Worm (Caenorhabditis elegans) whole organism, L1 larva: ENCODE measurements around the gene C07A4.3.
A peak's percentile ranks its signal among the peaks of the same experiment; 100 is the strongest.

Experiments used
- C16A3.4 ChIP-seq: fragments of 150-350 bp; optimal IDR thresholded peaks from 2 replicates; lab custom pipeline; 2014; ENCODE audit warnings: missing biosample characterization, missing genetic modification characterization
- blmp-1 ChIP-seq: fragments of 150-350 bp; optimal IDR thresholded peaks from 2 replicates; lab custom pipeline; 2014; ENCODE audit warnings: missing biosample characterization, missing genetic modification characterization
- efl-1 ChIP-seq, 4 experiments: fragments of 150-350 bp; optimal IDR thresholded peaks in 3 of 4; peaks in 1 of 4; 1 replicate in 1 of 4; 2 replicates in 3 of 4; lab custom pipeline; 2014; ENCODE audit warnings: missing biosample characterization in 2 of 4, missing genetic modification characterization in 2 of 4, missing genetic modification reagents in 2 of 4
- egl-27 ChIP-seq, 2 experiments: fragments of 150-350 bp in 1 of 2; sonication (generic microtip); optimal IDR thresholded peaks; 3 replicates each; lab custom pipeline; 2017 to 2018; ENCODE audit warnings: missing biosample characterization in 2 of 2, missing genetic modification characterization in 2 of 2, missing genetic modification reagents in 2 of 2
- elt-3 ChIP-seq, 6 experiments: fragments of 150-350 bp in 1 of 6; sonication (generic microtip); optimal IDR thresholded peaks; 2 replicates each; lab custom pipeline; 2017 to 2018; ENCODE audit warnings: missing biosample characterization in 6 of 6, missing genetic modification characterization in 6 of 6, inconsistent platforms in 1 of 6
- ets-5 ChIP-seq: fragments of 200-800 bp; sonication (Bioruptor generic); IDR thresholded peaks from 2 replicates; pipeline ENCODE4 v1.3.6; 2022; ENCODE audit warnings: missing genetic modification characterization, missing compliant biosample characterization
- fkh-10 ChIP-seq: sonication (generic microtip); optimal IDR thresholded peaks from 2 replicates; lab custom pipeline; 2017; ENCODE audit warnings: missing biosample characterization, missing genetic modification reagents, missing genetic modification characterization
- fkh-8 ChIP-seq: sonication (generic microtip); optimal IDR thresholded peaks from 2 replicates; lab custom pipeline; 2016; ENCODE audit warnings: mild to moderate bottlenecking, missing genetic modification characterization, missing compliant biosample characterization
- fos-1 ChIP-seq: fragments of 150-350 bp; optimal IDR thresholded peaks from 2 replicates; lab custom pipeline; 2014; ENCODE audit warnings: missing biosample characterization, missing genetic modification characterization
- grh-1 ChIP-seq: fragments of 200-800 bp; sonication (Bioruptor generic); IDR thresholded peaks from 2 replicates; pipeline ENCODE4 v1.3.6; 2022; ENCODE audit warnings: missing genetic modification reagents, missing genetic modification characterization, missing compliant biosample characterization
- hlh-17 ChIP-seq: fragments of 200-800 bp; sonication (Bioruptor generic); optimal IDR thresholded peaks from 2 replicates; lab custom pipeline; 2018; ENCODE audit warnings: missing genetic modification characterization, mild to moderate bottlenecking, missing compliant biosample characterization, moderate library complexity, borderline replicate concordance
- hlh-4 ChIP-seq: sonication (generic microtip); optimal IDR thresholded peaks from 2 replicates; lab custom pipeline; 2016; ENCODE audit warnings: mild to moderate bottlenecking, missing genetic modification characterization, missing compliant biosample characterization
- jun-1 ChIP-seq: fragments of 150-350 bp; optimal IDR thresholded peaks from 2 replicates; lab custom pipeline; 2014; ENCODE audit warnings: missing biosample characterization, missing genetic modification reagents, missing genetic modification characterization
- lin-13 ChIP-seq: fragments of 150-350 bp; optimal IDR thresholded peaks from 2 replicates; lab custom pipeline; 2014; ENCODE audit warnings: missing biosample characterization, missing genetic modification reagents, missing genetic modification characterization
- lin-14 ChIP-seq: fragments of 200-800 bp; sonication (Bioruptor generic); optimal IDR thresholded peaks from 2 replicates; lab custom pipeline; 2018; ENCODE audit warnings: mild to moderate bottlenecking, missing genetic modification characterization, moderate library complexity, missing compliant biosample characterization
- lin-15B ChIP-seq: fragments of 150-350 bp; sonication (generic microtip); optimal IDR thresholded peaks from 3 replicates; lab custom pipeline; 2014; ENCODE audit warnings: missing biosample characterization, missing genetic modification characterization
- lin-39 ChIP-seq: fragments of 150-350 bp; optimal IDR thresholded peaks from 2 replicates; lab custom pipeline; 2014; ENCODE audit warnings: missing biosample characterization, missing genetic modification reagents, missing genetic modification characterization
- mdl-1 ChIP-seq, 2 experiments: fragments of 150-350 bp; optimal IDR thresholded peaks; 2 replicates each; lab custom pipeline; 2014 to 2017; ENCODE audit warnings: missing biosample characterization in 2 of 2, missing genetic modification characterization in 2 of 2, inconsistent platforms in 1 of 2
- mep-1 ChIP-seq: fragments of 150-350 bp; optimal IDR thresholded peaks from 2 replicates; lab custom pipeline; 2014; ENCODE audit warnings: missing biosample characterization, missing genetic modification characterization
- nhr-11 ChIP-seq: fragments of 150-350 bp; optimal IDR thresholded peaks from 2 replicates; lab custom pipeline; 2014; ENCODE audit warnings: missing biosample characterization, missing genetic modification characterization
- nhr-12 ChIP-seq: sonication (generic microtip); optimal IDR thresholded peaks from 2 replicates; lab custom pipeline; 2017; ENCODE audit warnings: missing biosample characterization, missing genetic modification characterization
- nhr-19 ChIP-seq: fragments of 200-800 bp; sonication (Bioruptor generic); conservative IDR thresholded peaks from 2 replicates; pipeline ENCODE4 v1.3.6; 2022; ENCODE audit warnings: missing genetic modification characterization, missing compliant biosample characterization
- nhr-20 ChIP-seq: sonication (generic microtip); optimal IDR thresholded peaks from 2 replicates; lab custom pipeline; 2016; ENCODE audit warnings: mild to moderate bottlenecking, missing genetic modification characterization, missing compliant biosample characterization
- nhr-71 ChIP-seq: sonication (generic microtip); optimal IDR thresholded peaks from 2 replicates; lab custom pipeline; 2016; ENCODE audit warnings: mild to moderate bottlenecking, missing genetic modification characterization, moderate library complexity, missing compliant biosample characterization
- nhr-77 ChIP-seq: fragments of 150-350 bp; optimal IDR thresholded peaks from 2 replicates; lab custom pipeline; 2014; ENCODE audit warnings: missing biosample characterization, missing genetic modification characterization
- nhr-85 ChIP-seq: sonication (generic microtip); peaks from one replicate; lab custom pipeline; 2016; ENCODE audit warnings: missing genetic modification characterization, inconsistent platforms, missing compliant biosample characterization
- pax-3 ChIP-seq: fragments of 200-800 bp; sonication (Bioruptor generic); optimal IDR thresholded peaks from 2 replicates; lab custom pipeline; 2018; ENCODE audit warnings: mild to moderate bottlenecking, missing genetic modification characterization, moderate library complexity, missing compliant biosample characterization
- rnt-1 ChIP-seq: sonication (generic microtip); optimal IDR thresholded peaks from 2 replicates; lab custom pipeline; 2016; ENCODE audit warnings: mild to moderate bottlenecking, missing genetic modification characterization, moderate library complexity, missing compliant biosample characterization
- snu-23 ChIP-seq: sonication (generic microtip); optimal IDR thresholded peaks from 2 replicates; lab custom pipeline; 2016; ENCODE audit warnings: missing genetic modification characterization, missing compliant biosample characterization
- sox-4 ChIP-seq: sonication (generic microtip); optimal IDR thresholded peaks from 2 replicates; lab custom pipeline; 2016; ENCODE audit warnings: missing genetic modification characterization, missing compliant biosample characterization
- sup-37 ChIP-seq: fragments of 200-800 bp; sonication (Bioruptor generic); optimal IDR thresholded peaks from 2 replicates; lab custom pipeline; 2018; ENCODE audit warnings: mild to moderate bottlenecking, missing genetic modification characterization, missing compliant biosample characterization
- unc-30 ChIP-seq: sonication (generic microtip); optimal IDR thresholded peaks from 2 replicates; lab custom pipeline; 2017; ENCODE audit warnings: missing biosample characterization, missing genetic modification characterization
- unc-62 ChIP-seq: fragments of 150-350 bp; optimal IDR thresholded peaks from 2 replicates; lab custom pipeline; 2014; ENCODE audit warnings: missing biosample characterization, missing genetic modification reagents, missing genetic modification characterization
- unc-98 ChIP-seq: fragments of 200-800 bp; sonication (Bioruptor generic); IDR thresholded peaks from 2 replicates; pipeline ENCODE4 v1.3.6; 2022; ENCODE audit warnings: missing genetic modification characterization, missing compliant biosample characterization
- vab-15 ChIP-seq: sonication (generic microtip); optimal IDR thresholded peaks from 2 replicates; lab custom pipeline; 2017; ENCODE audit warnings: missing genotype, mild to moderate bottlenecking, missing genetic modification characterization, missing compliant biosample characterization

Gene C07A4.3

DNA sequence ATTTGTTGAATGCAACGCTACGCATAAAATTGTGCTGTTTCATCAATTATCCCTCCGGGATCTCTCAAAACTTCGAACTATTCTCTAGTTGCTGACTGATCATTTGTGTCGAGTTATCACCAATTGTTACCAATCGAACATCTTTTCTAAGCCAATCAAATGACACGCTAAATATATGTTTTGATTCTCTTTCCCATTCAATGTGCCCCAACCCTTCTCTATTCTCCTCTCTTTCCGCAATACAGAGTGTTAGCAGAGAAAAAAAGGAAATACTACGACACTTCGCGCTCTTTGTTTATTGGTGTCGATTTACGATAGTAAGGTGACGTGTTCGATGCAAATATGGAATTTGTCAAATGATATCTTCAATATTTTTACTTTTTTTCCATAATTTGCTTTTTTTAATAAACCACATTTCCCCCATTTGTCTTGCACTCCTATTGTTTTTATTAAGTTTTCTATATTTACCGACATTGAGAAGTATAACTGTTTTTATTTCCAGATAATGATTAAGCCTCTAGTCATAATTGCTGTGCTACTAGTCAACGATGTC is 22.5 kb downstream of the C07A4.3 start, which contains the start of gene nucb-1 (continued):
- TF ChIP-seq jun-1 (tag; lab: Kevin White, UChicago) = peak; percentile 49
- TF ChIP-seq lin-13 = peak; percentile 64
- no peak for TF ChIP-seq ets-5 (GFP tag; lab: Robert Waterston, UW)
- peak; percentile 94 for TF ChIP-seq C16A3.4
- peak; percentile 2 for TF ChIP-seq nhr-11 (tag; lab: Kevin White, UChicago)
- TF ChIP-seq fkh-8 (tag; lab: Kevin White, UChicago) = peak; percentile 54

DNA sequence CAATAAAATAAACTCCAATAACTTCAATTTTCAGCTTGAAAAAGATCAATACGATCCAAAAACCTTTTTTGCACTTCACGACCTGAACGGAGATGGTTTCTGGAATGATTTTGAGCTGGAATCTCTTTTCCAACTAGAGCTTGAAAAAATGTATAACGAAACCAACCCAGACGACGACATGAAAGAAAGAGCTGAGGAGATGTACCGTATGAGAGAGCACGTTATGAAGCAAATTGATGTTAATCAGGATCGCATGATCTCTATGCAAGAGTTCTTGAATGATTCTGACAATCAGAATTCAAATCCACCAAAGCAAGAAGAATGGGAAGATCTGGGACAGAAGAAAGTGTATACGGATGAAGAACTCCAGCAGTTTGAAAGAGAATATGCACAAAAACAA is 24.4 kb downstream of the C07A4.3 start:
- TF ChIP-seq efl-1 (optimal IDR thresholded peaks at IDR 0.05; lab: Kevin White, UChicago) (no peak), efl-1 (GFP tag; optimal IDR thresholded peaks at IDR 0.05 in 1 of 2; lab: Kevin White, UChicago) (peak in 1 of 2 experiments; percentile 74), lin-15B (tag; lab: Kevin White, UChicago) (no peak), nhr-85 (tag; lab: Kevin White, UChicago) (peak; percentile 18)

- TF ChIP-seq lin-13 (no peak), nhr-71 (tag; lab: Kevin White, UChicago) (no peak), nhr-77 (tag; lab: Kevin White, UChicago) (no peak), lin-39 (tag; lab: Kevin White, UChicago) (no peak), nhr-19 (GFP tag; lab: Robert Waterston, UW) (no peak), unc-98 (GFP tag; lab: Robert Waterston, UW) (no peak), hlh-17 (GFP tag; lab: Kevin White, UChicago) (no peak), unc-30 (tag; lab: Kevin White, UChicago) (no peak), elt-3 (tag; optimal IDR thresholded peaks at IDR 0.05; lab: Kevin White, UChicago) (no peak), fos-1 (tag; lab: Kevin White, UChicago) (no peak), egl-27 (tag; optimal IDR thresholded peaks at IDR 0.05; lab: Kevin White, UChicago) (no peak), nhr-12 (no peak), sox-4 (tag; lab: Kevin White, UChicago) (no peak), grh-1 (GFP tag; lab: Robert Waterston, UW) (no peak), mdl-1 (tag; optimal IDR thresholded peaks at IDR 0.05; lab: Kevin White, UChicago) (no peak), unc-62 (GFP tag; lab: Kevin White, UChicago) (no peak), pax-3 (tag; lab: Kevin White, UChicago) (no peak), sup-37 (no peak), vab-15 (tag; lab: Kevin White, UChicago) (no peak), fkh-10 (GFP tag; lab: Kevin White, UChicago) (no peak)
- TF ChIP-seq, all 84 proteins: peak for 0
These were observed 28.7 kb downstream of the C07A4.3 start for ce11 chrX:10203501-10203900.

DNA sequence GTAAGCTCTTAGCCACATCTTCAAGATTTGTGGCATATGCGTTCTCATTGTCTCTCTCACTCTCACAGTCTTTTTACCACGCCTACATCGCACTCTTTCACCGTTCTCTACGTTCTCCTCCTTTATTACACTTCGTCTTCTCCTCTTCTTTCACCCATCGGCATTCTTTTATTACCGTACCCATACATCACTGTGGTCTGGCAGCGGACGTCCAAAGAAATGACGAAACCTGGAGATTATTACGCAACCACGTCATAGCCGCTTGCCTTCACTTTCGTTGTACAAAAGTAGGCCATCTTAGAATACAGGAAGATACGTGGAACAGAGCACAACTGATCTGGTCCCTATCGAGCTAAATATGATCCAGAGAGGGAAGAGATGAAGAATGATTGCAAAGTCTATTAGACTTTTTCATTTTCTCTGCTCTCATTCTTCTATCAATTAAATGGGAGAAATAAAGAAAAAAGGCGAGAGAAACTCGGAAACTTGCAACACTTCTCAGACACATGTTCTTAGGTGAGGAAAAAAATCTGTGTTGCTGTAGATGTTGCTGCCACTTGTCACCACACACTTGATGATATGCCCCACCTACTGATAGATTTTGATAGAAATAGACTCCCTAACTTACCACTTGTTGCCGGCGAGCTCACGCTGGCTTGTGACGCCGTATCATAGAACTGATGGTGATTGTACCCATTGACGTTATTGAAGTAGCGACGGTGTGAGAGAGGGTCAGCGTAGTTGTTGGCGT is 29.7 kb downstream of the C07A4.3 start:
- TF ChIP-seq mep-1 (peak; percentile 9), blmp-1 (peak; percentile 71), rnt-1 (tag; lab: Kevin White, UChicago) (peak; percentile 62), mdl-1 (tag; optimal IDR thresholded peaks at IDR 0.05; lab: Kevin White, UChicago) (no peak), nhr-20 (tag; lab: Kevin White, UChicago) (peak; percentile 16), nhr-71 (tag; lab: Kevin White, UChicago) (peak; percentile 60), snu-23 (peak; percentile 13), lin-14 (GFP tag; lab: Kevin White, UChicago) (peak; percentile 63), hlh-4 (tag; lab: Kevin White, UChicago) (no peak)
